Worm (Caenorhabditis elegans): ENCODE results near the gene F10E7.2.

F10E7.2 gene

DNA sequence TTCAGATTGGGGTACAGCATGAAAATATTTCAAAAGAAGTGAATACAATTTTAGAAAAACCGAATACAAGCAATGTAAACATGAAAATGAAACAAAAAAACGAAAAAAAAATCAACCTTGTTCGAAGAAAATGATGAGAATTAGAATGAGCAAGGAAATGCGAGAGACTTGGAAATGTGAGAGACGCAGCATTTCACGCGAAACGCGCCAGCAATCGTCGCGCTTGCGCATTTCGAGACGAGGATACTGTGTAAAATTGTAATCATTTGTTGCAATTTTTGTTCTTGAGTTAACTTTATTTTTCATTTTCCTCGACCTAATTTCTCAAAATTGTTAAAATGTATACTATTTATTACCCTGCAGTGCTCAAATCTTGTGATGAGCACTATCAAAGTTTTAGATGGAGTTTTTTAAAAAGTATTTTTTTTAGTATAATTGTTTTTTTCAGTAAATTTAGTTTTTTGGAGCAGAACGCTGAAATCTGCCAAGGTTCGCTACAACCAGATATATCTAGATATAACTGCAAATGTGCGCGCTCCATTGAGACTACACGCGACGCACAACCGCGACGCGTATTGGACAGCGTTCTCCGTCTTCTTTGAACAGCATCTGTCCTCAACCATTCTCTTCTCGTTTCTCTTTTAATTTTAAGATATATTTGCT is 30.1 kb downstream of the F10E7.2 start, which contains the start of gene fust-1 (continued):
- TF ChIP-seq rec-8 (tag; optimal IDR thresholded peaks at IDR 0.05), result peak in 1 of 2 experiments; percentile 10
- TF ChIP-seq lin-40 (tag; optimal IDR thresholded peaks at IDR 0.05), result peak; percentile 97
- peak; percentile 87 for TF ChIP-seq Y56A3A.18 (GFP tag; IDR thresholded peaks at IDR 0.05)
- TF ChIP-seq sptf-2 (GFP tag; optimal IDR thresholded peaks at IDR 0.05), result no peak
- peak; percentile 14 for TF ChIP-seq die-1 (tag; optimal IDR thresholded peaks at IDR 0.05)
- peak; percentile 85 for TF ChIP-seq attf-6 (GFP tag; IDR thresholded peaks at IDR 0.05)
- TF ChIP-seq attf-5 (GFP tag; optimal IDR thresholded peaks at IDR 0.05), result peak; percentile 99
- TF ChIP-seq snpc-1.3 (tag; optimal IDR thresholded peaks at IDR 0.05; ENCODE audit: insufficient read depth), result peak; percentile 95
- peak; percentile 90 for TF ChIP-seq ceh-27 (GFP tag; optimal IDR thresholded peaks at IDR 0.05)
- peak; percentile 77 for TF ChIP-seq F22D6.2 (tag; optimal IDR thresholded peaks at IDR 0.05)
- TF ChIP-seq F55B11.4 (tag; optimal IDR thresholded peaks at IDR 0.05; ENCODE audit: borderline replicate concordance, insufficient read depth), result no peak
- TF ChIP-seq lsl-1 (GFP tag; optimal IDR thresholded peaks at IDR 0.05), result peak; percentile 87
- TF ChIP-seq F10E7.11 (tag; optimal IDR thresholded peaks at IDR 0.05), result no peak
- peak; percentile 82 for TF ChIP-seq xnd-1 (tag; optimal IDR thresholded peaks at IDR 0.05)
- peak; percentile 80 for TF ChIP-seq somi-1 (GFP tag; optimal IDR thresholded peaks at IDR 0.05)
- peak; percentile 73 for TF ChIP-seq ztf-22 (GFP tag; optimal IDR thresholded peaks at IDR 0.05)
- TF ChIP-seq madf-6 (GFP tag; IDR thresholded peaks at IDR 0.05), result peak; percentile 95
- TF ChIP-seq B0035.1 (tag; optimal IDR thresholded peaks at IDR 0.05), result peak; percentile 42
- TF ChIP-seq snpc-1.1 (tag; optimal IDR thresholded peaks at IDR 0.05; ENCODE audit: insufficient read depth), result peak; percentile 79
- TF ChIP-seq fkh-3 (tag; optimal IDR thresholded peaks at IDR 0.05), result no peak
- peak; percentile 82; the same call in 1 of the 2 replicates for TF ChIP-seq F39B2.1 (GFP tag; IDR thresholded peaks at IDR 0.05)
- TF ChIP-seq C17E4.6 (GFP tag; IDR thresholded peaks at IDR 0.05), result peak; percentile 80
- TF ChIP-seq ceh-40 (GFP tag; IDR thresholded peaks at IDR 0.05), result no peak
- peak; percentile 74 for TF ChIP-seq hrde-1 (tag; optimal IDR thresholded peaks at IDR 0.05; ENCODE audit: borderline replicate concordance)
- no peak for TF ChIP-seq lag-1 (GFP tag; IDR thresholded peaks at IDR 0.05)
- peak; percentile 48 for TF ChIP-seq ets-4 (GFP tag; optimal IDR thresholded peaks at IDR 0.05)
- peak; percentile 98 for TF ChIP-seq dox-1 (GFP tag; IDR thresholded peaks at IDR 0.05)
- peak; percentile 94 for TF ChIP-seq ZK185.1 (tag; optimal IDR thresholded peaks at IDR 0.05; ENCODE audit: poor library complexity, severe bottlenecking)
- peak; percentile 97 for TF ChIP-seq hmg-1.2 (GFP tag; IDR thresholded peaks at IDR 0.05)
- TF ChIP-seq ztf-28 (GFP tag; IDR thresholded peaks at IDR 0.05), result no peak
- TF ChIP-seq F23B12.7 (tag; optimal IDR thresholded peaks at IDR 0.05; ENCODE audit: insufficient read depth), result peak; percentile 87
- peak; percentile 22 for TF ChIP-seq nhr-90 (tag; optimal IDR thresholded peaks at IDR 0.05)
- peak; percentile 81 for TF ChIP-seq egl-18 (GFP tag; IDR thresholded peaks at IDR 0.05)
- no peak for TF ChIP-seq ama-1 (optimal IDR thresholded peaks at IDR 0.05)
- peak in 1 of 2 experiments; percentile 15 for TF ChIP-seq ama-1 (GFP tag; optimal IDR thresholded peaks at IDR 0.05)
- TF ChIP-seq ekl-4 (GFP tag; IDR thresholded peaks at IDR 0.05), result peak; percentile 96
- TF ChIP-seq sea-2 (GFP tag; IDR thresholded peaks at IDR 0.05), result no peak
- peak; percentile 96 for TF ChIP-seq B0336.3 (GFP tag; IDR thresholded peaks at IDR 0.05)
- peak; percentile 88 for TF ChIP-seq ceh-100 (GFP tag; IDR thresholded peaks at IDR 0.05)
- TF ChIP-seq hmg-20 (GFP tag; IDR thresholded peaks at IDR 0.05), result peak; percentile 92
- no peak for TF ChIP-seq ceh-58 (GFP tag; IDR thresholded peaks at IDR 0.05)
- 0 out of 2 replicates have a peak, but pooled peaks have one; percentile 60 for TF ChIP-seq cebp-2 (GFP tag; IDR thresholded peaks at IDR 0.05)
- peak; percentile 83 for TF ChIP-seq F49E8.2 (tag; optimal IDR thresholded peaks at IDR 0.05; ENCODE audit: insufficient read depth)
- TF ChIP-seq K11D2.4 (GFP tag; IDR thresholded peaks at IDR 0.05), result peak; percentile 97
- TF ChIP-seq him-1 (tag; optimal IDR thresholded peaks at IDR 0.05), result peak; percentile 75
- TF ChIP-seq madf-3 (GFP tag; IDR thresholded peaks at IDR 0.05), result peak; percentile 95
